Worm (Caenorhabditis elegans) whole organism, young adult: ENCODE measurements around the gene gar-3.

ENCODE experiments used
- efl-1 ChIP-seq: fragments of 150-350 bp; optimal IDR thresholded peaks from 2 replicates; lab custom pipeline; 2014; ENCODE audit warnings: missing biosample characterization, missing genetic modification reagents, missing genetic modification characterization
- pha-4 ChIP-seq: fragments of 150-350 bp; sonication (generic microtip); optimal IDR thresholded peaks from 2 replicates; lab custom pipeline; 2014; ENCODE audit warnings: missing biosample characterization, missing genetic modification reagents, missing genetic modification characterization
- snpc-4 ChIP-seq, 5 experiments: fragments of 150-350 bp in 1 of 5; sonication (generic microtip) in 4 of 5; optimal IDR thresholded peaks; 2 replicates each; lab custom pipeline; 2014 to 2018; ENCODE audit warnings: missing genetic modification characterization in 5 of 5, missing biosample characterization in 3 of 5, antibody characterized with exemption in 2 of 5, mild to moderate bottlenecking in 2 of 5, missing compliant biosample characterization in 2 of 5, missing genotype in 2 of 5, moderate library complexity in 2 of 5, missing genetic modification reagents in 1 of 5
- unc-62 ChIP-seq: fragments of 150-350 bp; optimal IDR thresholded peaks from 2 replicates; lab custom pipeline; 2014; ENCODE audit warnings: missing biosample characterization, missing genetic modification reagents, missing genetic modification characterization

DNA sequence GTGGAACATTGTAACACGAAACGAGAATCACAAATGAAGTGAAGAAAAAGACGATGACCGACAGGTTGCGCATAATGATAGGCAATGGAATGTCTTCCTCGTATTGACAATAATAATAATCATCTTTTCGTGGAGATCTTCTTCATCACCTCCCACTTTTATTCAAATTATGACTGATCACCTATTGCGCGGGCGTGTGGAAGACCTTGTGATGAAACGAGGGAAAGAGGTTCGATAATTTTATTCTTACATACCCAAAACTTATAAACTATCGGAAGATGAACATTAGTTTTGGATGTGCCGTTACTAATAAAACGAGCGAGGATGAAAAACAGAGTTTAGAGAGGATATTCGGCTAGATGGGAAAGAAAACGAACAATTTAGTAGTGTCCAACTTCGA, 56.4 kb downstream of the gar-3 start, which contains the start of gene C53A5.2:
- TF ChIP-seq efl-1 (GFP tag; lab: Kevin White, UChicago): no peak
- no peak for TF ChIP-seq pha-4 (tag; lab: Kevin White, UChicago)
- TF ChIP-seq snpc-4 (GFP tag; optimal IDR thresholded peaks at IDR 0.05; lab: Kevin White, UChicago): no peak
- TF ChIP-seq snpc-4 (tag; optimal IDR thresholded peaks at IDR 0.05; lab: Kevin White, UChicago): no peak
- no peak for TF ChIP-seq unc-62 (GFP tag; lab: Kevin White, UChicago)
